3 worm cellular contexts compared by ENCODE assay signal in genomic region chrIII:12420256-12420655, ce11.
A peak's percentile ranks its signal among the peaks of the same experiment; 100 is the strongest.
TF ChIP-seq lines count a peak whose summit lies in the region.

No protein-coding gene starts in this region.

TF ChIP-seq in whole organism, L3 larva, 47 proteins besides CTCF, POLR2A, EP300 and RAD21:
- TF ChIP-seq egl-27 (tag; optimal IDR thresholded peaks at IDR 0.05; lab: Kevin White, UChicago): no peak
- peak; percentile 93 for TF ChIP-seq nfya-1 (tag; optimal IDR thresholded peaks at IDR 0.05; lab: Kevin White, UChicago; ENCODE audit: insufficient read depth)

TF ChIP-seq in whole organism, late embryonic, 69 proteins besides CTCF, POLR2A, EP300 and RAD21:
- TF ChIP-seq nfya-1 (tag; optimal IDR thresholded peaks at IDR 0.05; lab: Kevin White, UChicago): peak; percentile 98
- no peak for TF ChIP-seq elt-2 (tag; optimal IDR thresholded peaks at IDR 0.05; lab: Kevin White, UChicago)
TF ChIP-seq in whole organism, late embryonic: peak in this region for 1.

TF ChIP-seq in whole organism, young adult, 124 proteins besides CTCF, POLR2A, EP300 and RAD21:
- peak; percentile 60; the same call in 1 of the 2 replicates for TF ChIP-seq nfyb-1 (GFP tag; IDR thresholded peaks at IDR 0.05; lab: Robert Waterston, UW)
- TF ChIP-seq sptf-2 (GFP tag; optimal IDR thresholded peaks at IDR 0.05; lab: Kevin White, UChicago): no peak
- TF ChIP-seq snpc-1.3 (tag; optimal IDR thresholded peaks at IDR 0.05; lab: Kevin White, UChicago; ENCODE audit: insufficient read depth): no peak
